Fruit fly (Drosophila melanogaster): ENCODE data around the gene Svip.

Gene Svip

dm6 chr3L:9380344-9380849, 21.6 kb downstream of the Svip start (continued):
- peak; percentile 41 for TF ChIP-seq nom (GFP tag; optimal IDR thresholded peaks at IDR 0.05)
- TF ChIP-seq CG17568 (GFP tag; optimal IDR thresholded peaks at IDR 0.05) = no peak
- no peak for TF ChIP-seq Hr51 (GFP tag; optimal IDR thresholded peaks at IDR 0.05)
- TF ChIP-seq CG7963 (GFP tag; IDR thresholded peaks at IDR 0.05; ENCODE audit: partially characterized antibody) = no peak
- no peak for TF ChIP-seq sisA (GFP tag; IDR thresholded peaks at IDR 0.05)
- TF ChIP-seq Ptx1 (GFP tag; IDR thresholded peaks at IDR 0.05) = no peak
- TF ChIP-seq phol (tag; optimal IDR thresholded peaks at IDR 0.05) = no peak
- peak; percentile 30 for TF ChIP-seq Med (GFP tag)
- no peak for TF ChIP-seq zen2 (GFP tag; IDR thresholded peaks at IDR 0.05; ENCODE audit: partially characterized antibody)

- TF ChIP-seq Pdp1 (GFP tag; optimal IDR thresholded peaks at IDR 0.05) (peak in 1 of 2 experiments; percentile 40), shn (GFP tag; optimal IDR thresholded peaks at IDR 0.05) (no peak), CG4360 (GFP tag; IDR thresholded peaks at IDR 0.05) (no peak), CG2199 (GFP tag; IDR thresholded peaks at IDR 0.05) (peak; percentile 50; the same call in 1 of the 3 replicates), pzg (GFP tag; optimal IDR thresholded peaks at IDR 0.05) (peak; percentile 2), CG11696 (GFP tag; IDR thresholded peaks at IDR 0.05) (no peak), toy (GFP tag; IDR thresholded peaks at IDR 0.05) (no peak), HLH3B (GFP tag; IDR thresholded peaks at IDR 0.05) (no peak), cg (GFP tag; optimal IDR thresholded peaks at IDR 0.05) (peak; percentile 84), Bgb (GFP tag; IDR thresholded peaks at IDR 0.05; ENCODE audit: partially characterized antibody) (peak; percentile 17; the same call in 1 of the 2 replicates), corto (GFP tag; optimal IDR thresholded peaks at IDR 0.05) (peak; percentile 24), CG6791 (GFP tag; IDR thresholded peaks at IDR 0.05; ENCODE audit: partially characterized antibody) (peak; percentile 57; the same call in 2 of the 3 replicates), caup (GFP tag; optimal IDR thresholded peaks at IDR 0.05; ENCODE audit: severe bottlenecking) (no peak), row (GFP tag; IDR thresholded peaks at IDR 0.05) (no peak; the same call in 2 of the 3 replicates), CG33557 (GFP tag; optimal IDR thresholded peaks at IDR 0.05) (peak; percentile 11), CG31388 (GFP tag; optimal IDR thresholded peaks at IDR 0.05) (no peak), dysf (GFP tag; IDR thresholded peaks at IDR 0.05) (no peak), CG6175 (GFP tag; IDR thresholded peaks at IDR 0.05) (no peak), cwo (GFP tag; optimal IDR thresholded peaks at IDR 0.05) (no peak), wek (GFP tag; optimal IDR thresholded peaks at IDR 0.05) (peak; percentile 5), Drgx (GFP tag; IDR thresholded peaks at IDR 0.05) (peak; percentile 6; the same call in 1 of the 2 replicates), sug (tag; optimal IDR thresholded peaks at IDR 0.05) (no peak), CG2712 (tag; optimal IDR thresholded peaks at IDR 0.05) (no peak), CG6654 (GFP tag; optimal IDR thresholded peaks at IDR 0.05) (no peak), Abd-B (GFP tag; optimal IDR thresholded peaks at IDR 0.05) (no peak), ems (GFP tag; optimal IDR thresholded peaks at IDR 0.05) (no peak), nom (GFP tag; optimal IDR thresholded peaks at IDR 0.05) (peak; percentile 42), TFAM (GFP tag; optimal IDR thresholded peaks at IDR 0.05) (no peak), Elba2 (GFP tag; optimal IDR thresholded peaks at IDR 0.05) (no peak), CG32767 (GFP tag; IDR thresholded peaks at IDR 0.05) (no peak), CG13287 (GFP tag; IDR thresholded peaks at IDR 0.05; ENCODE audit: partially characterized antibody) (peak; percentile 51; the same call in 1 of the 2 replicates), btn (GFP tag; optimal IDR thresholded peaks at IDR 0.05) (no peak), NC2β (GFP tag; optimal IDR thresholded peaks at IDR 0.05) (no peak), bab2 (GFP tag; optimal IDR thresholded peaks at IDR 0.05) (no peak), insv (GFP tag; optimal IDR thresholded peaks at IDR 0.05) (peak in 1 of 2 experiments; percentile 40), pho (GFP tag; optimal IDR thresholded peaks at IDR 0.05) (no peak), Bdp1 (GFP tag; optimal IDR thresholded peaks at IDR 0.05) (no peak), bbx (GFP tag; IDR thresholded peaks at IDR 0.05; ENCODE audit: partially characterized antibody) (peak; percentile 37; the same call in 1 of the 2 replicates), CrebB (tag; optimal IDR thresholded peaks at IDR 0.05) (no peak), CG34224 (GFP tag; IDR thresholded peaks at IDR 0.05; ENCODE audit: partially characterized antibody) (peak; percentile 30; the same call in 1 of the 3 replicates)
Observed at dm6 chr3L:9381602-9382001, 22.8 kb downstream of the Svip start, which contains the start of gene Hsp23. TSS of gene Hsp23 (plus strand) at chr3L:9381882.
